Worm (Caenorhabditis elegans): ENCODE results near the gene fbxa-201.

Gene fbxa-201

ce11 chrV:1955246-1955645 is 19.9 kb upstream of the fbxa-201 start:
- TF ChIP-seq nfya-1 (tag; optimal IDR thresholded peaks at IDR 0.05; ENCODE audit: insufficient read depth) (peak; percentile 84), egl-5 (tag; optimal IDR thresholded peaks at IDR 0.05) (no peak)

ce11 chrV:1957110-1957509 is 18.0 kb upstream of the fbxa-201 start, which contains the start of gene fipr-25:
Gene fipr-25, plus strand, starts transcription at chrV:1957410.
- TF ChIP-seq tbx-2 (tag; optimal IDR thresholded peaks at IDR 0.05) (no peak), egl-27 (tag; optimal IDR thresholded peaks at IDR 0.05) (no peak), hmg-11 (tag; optimal IDR thresholded peaks at IDR 0.05) (no peak), elt-1 (tag; optimal IDR thresholded peaks at IDR 0.05) (no peak), daf-12 (tag; optimal IDR thresholded peaks at IDR 0.05) (no peak), nhr-67 (tag; optimal IDR thresholded peaks at IDR 0.05) (no peak), nhr-25 (tag; optimal IDR thresholded peaks at IDR 0.05) (no peak), mml-1 (tag; optimal IDR thresholded peaks at IDR 0.05) (no peak), lsy-12 (tag; optimal IDR thresholded peaks at IDR 0.05) (no peak)

DNA sequence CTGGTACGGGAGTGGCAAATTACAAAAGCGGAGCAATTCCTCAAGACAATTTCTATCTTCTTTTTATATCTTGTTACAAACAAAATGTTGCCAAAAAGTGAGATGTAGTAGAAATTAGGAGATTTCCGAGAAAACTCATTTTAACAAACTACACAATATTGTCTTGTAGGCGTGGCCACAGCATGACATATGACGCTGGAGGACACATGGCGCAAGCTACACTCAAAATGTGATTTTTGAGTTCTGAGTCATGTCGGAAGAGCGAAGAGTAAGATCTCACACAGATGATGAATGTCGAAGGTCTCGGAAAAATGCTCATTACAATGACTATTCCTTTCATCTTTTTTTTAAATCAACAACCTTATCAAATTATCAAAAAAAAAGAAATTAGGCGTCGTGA is 13.7 kb upstream of the fbxa-201 start, which contains the start of gene Y40B10B.1:
Y40B10B.1 (minus strand) TSS at position 101 of the 400 bp plus-strand sequence.
- no peak for TF ChIP-seq lin-15B (tag; optimal IDR thresholded peaks at IDR 0.05)
- TF ChIP-seq ztf-4 (tag; optimal IDR thresholded peaks at IDR 0.05), result no peak
- no peak for TF ChIP-seq ztf-11 (tag; optimal IDR thresholded peaks at IDR 0.05)
- no peak for TF ChIP-seq pqm-1 (tag; optimal IDR thresholded peaks at IDR 0.05)

DNA sequence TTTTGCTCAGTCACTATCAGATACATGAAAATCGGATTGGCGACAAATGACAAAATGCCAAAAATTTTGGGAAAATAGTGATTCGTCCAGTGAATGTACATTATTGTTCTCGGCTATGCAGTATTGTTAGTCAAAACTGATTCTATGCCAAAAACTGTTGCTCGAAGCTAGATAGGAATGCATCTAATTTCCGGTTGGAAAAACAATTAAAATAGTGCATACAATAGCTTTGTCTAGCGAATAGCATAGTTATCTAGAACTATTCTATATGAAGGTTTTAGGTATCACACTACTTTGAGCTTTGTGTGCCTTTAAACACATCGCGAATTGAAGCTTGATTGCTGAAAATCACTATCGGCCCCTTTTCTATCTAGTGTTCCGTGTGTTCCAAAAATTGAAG is 10.3 kb upstream of the fbxa-201 start, which contains the start of gene srj-15:
srj-15 (minus strand) TSS at position 101 of the 400 bp plus-strand sequence.
- TF ChIP-seq sea-2 (GFP tag; optimal IDR thresholded peaks at IDR 0.05) (no peak), tbx-2 (tag; optimal IDR thresholded peaks at IDR 0.05) (no peak), nhr-25 (tag; optimal IDR thresholded peaks at IDR 0.05) (no peak), ceh-16 (tag; optimal IDR thresholded peaks at IDR 0.05) (no peak), fkh-10 (GFP tag; optimal IDR thresholded peaks at IDR 0.05) (no peak), ceh-28 (tag; optimal IDR thresholded peaks at IDR 0.05) (no peak), pqm-1 (tag; optimal IDR thresholded peaks at IDR 0.05) (no peak), mdl-1 (tag; optimal IDR thresholded peaks at IDR 0.05) (no peak), nhr-43 (tag; optimal IDR thresholded peaks at IDR 0.05; ENCODE audit: poor library complexity, severe bottlenecking) (no peak), hmg-11 (tag; optimal IDR thresholded peaks at IDR 0.05) (no peak), ama-1 (optimal IDR thresholded peaks at IDR 0.05) (no peak), zag-1 (tag; optimal IDR thresholded peaks at IDR 0.05) (no peak), lsy-12 (tag; optimal IDR thresholded peaks at IDR 0.05) (no peak), egl-5 (tag; optimal IDR thresholded peaks at IDR 0.05) (no peak)

DNA sequence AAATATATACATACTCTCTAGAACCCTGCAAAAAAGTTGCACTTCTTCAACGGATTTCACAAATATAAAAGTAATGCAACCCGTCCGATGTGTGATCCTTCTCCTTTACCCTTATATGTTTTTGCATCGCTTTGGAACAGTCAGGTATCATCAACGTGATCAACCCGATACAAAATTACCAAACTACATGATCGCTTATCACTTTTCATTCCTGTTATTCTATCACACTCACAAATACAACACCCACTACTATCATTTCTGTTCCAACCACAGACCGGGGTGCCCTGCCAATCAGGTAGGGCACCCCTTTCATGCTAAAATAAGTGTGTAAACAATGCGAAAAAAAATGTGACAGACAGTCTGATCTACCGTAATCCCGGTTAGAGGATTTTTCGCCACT is 8.2 kb upstream of the fbxa-201 start:
- no peak for TF ChIP-seq nfya-1 (tag; optimal IDR thresholded peaks at IDR 0.05; ENCODE audit: insufficient read depth)
- TF ChIP-seq lin-39 (tag; optimal IDR thresholded peaks at IDR 0.05), result no peak
- peak; percentile 85 for TF ChIP-seq nhr-76 (tag; optimal IDR thresholded peaks at IDR 0.05)

ce11 chrV:1968809-1969208 is 6.3 kb upstream of the fbxa-201 start:
- TF ChIP-seq fkh-2 (tag; optimal IDR thresholded peaks at IDR 0.05) (no peak), nhr-43 (tag; optimal IDR thresholded peaks at IDR 0.05; ENCODE audit: poor library complexity, severe bottlenecking) (no peak), zag-1 (tag; optimal IDR thresholded peaks at IDR 0.05) (no peak), lin-15B (tag; optimal IDR thresholded peaks at IDR 0.05) (no peak)

- no peak for TF ChIP-seq sea-2 (GFP tag; optimal IDR thresholded peaks at IDR 0.05)
- no peak for TF ChIP-seq ceh-82 (tag; optimal IDR thresholded peaks at IDR 0.05)
- TF ChIP-seq nhr-28 (tag; optimal IDR thresholded peaks at IDR 0.05), result no peak
- TF ChIP-seq nhr-25 (tag; optimal IDR thresholded peaks at IDR 0.05), result no peak
- TF ChIP-seq hmg-11 (tag; optimal IDR thresholded peaks at IDR 0.05), result no peak
Measured at ce11 chrV:1969228-1969627, 5.9 kb upstream of the fbxa-201 start, which contains the start of gene acs-3. Gene acs-3, plus strand, starts transcription at chrV:1969528.

- no peak for TF ChIP-seq nhr-77 (tag; optimal IDR thresholded peaks at IDR 0.05)
- TF ChIP-seq nfya-1 (tag; optimal IDR thresholded peaks at IDR 0.05; ENCODE audit: insufficient read depth), result no peak
- no peak for TF ChIP-seq fos-1 (tag; optimal IDR thresholded peaks at IDR 0.05)
- no peak for TF ChIP-seq ZK546.5 (tag; optimal IDR thresholded peaks at IDR 0.05)
- no peak for TF ChIP-seq ceh-9 (tag; optimal IDR thresholded peaks at IDR 0.05)
- TF ChIP-seq sea-2 (GFP tag; optimal IDR thresholded peaks at IDR 0.05), result no peak
- TF ChIP-seq ztf-11 (tag; optimal IDR thresholded peaks at IDR 0.05), result no peak
Measured at ce11 chrV:1969690-1970089, 5.5 kb upstream of the fbxa-201 start.

Measured in whole organism, L3 larva.